Worm (Caenorhabditis elegans): ENCODE results near the gene fbxa-167.
"Not testable (repeated sequence)": the region's sequence is repeated elsewhere in the genome, so short reads cannot be mapped to it uniquely, and the experiment has no call there.

Gene fbxa-167

ce11 chrII:13636596-13636995, 4.7 kb upstream of the fbxa-167 start:
- TF ChIP-seq B0310.2 (tag; optimal IDR thresholded peaks at IDR 0.05) (peak; percentile 10), ama-1 (optimal IDR thresholded peaks at IDR 0.05) (no peak)

- TF ChIP-seq aly-1 (tag; optimal IDR thresholded peaks at IDR 0.05) (peak; percentile 23), hnd-1 (tag; optimal IDR thresholded peaks at IDR 0.05) (no peak), B0310.2 (tag; optimal IDR thresholded peaks at IDR 0.05) (no peak), tbx-11 (GFP tag; IDR thresholded peaks at IDR 0.05) (no peak), ceh-36 (tag; optimal IDR thresholded peaks at IDR 0.05) (no peak)
Measured at ce11 chrII:13637464-13637863, 3.8 kb upstream of the fbxa-167 start.

ce11 chrII:13637941-13638489, 3.3 kb upstream of the fbxa-167 start, which contains the start of gene phdh-1:
Gene phdh-1, minus strand, starts transcription at chrII:13638480.
- no peak for TF ChIP-seq ceh-13 (GFP tag; optimal IDR thresholded peaks at IDR 0.05)
- TF ChIP-seq ama-1 (optimal IDR thresholded peaks at IDR 0.05) = no peak
- no peak for TF ChIP-seq sea-1 (GFP tag; conservative IDR thresholded peaks at IDR 0.05)

- TF ChIP-seq ets-7 (tag; optimal IDR thresholded peaks at IDR 0.05) = no peak
- TF ChIP-seq hmg-4 (GFP tag; optimal IDR thresholded peaks at IDR 0.05) = no peak
- TF ChIP-seq tbx-37 (GFP tag; conservative IDR thresholded peaks at IDR 0.05) = no peak
- no peak for TF ChIP-seq F13C5.2 (tag; optimal IDR thresholded peaks at IDR 0.05)
- no peak for TF ChIP-seq hmbx-1 (tag; optimal IDR thresholded peaks at IDR 0.05)
- no peak for TF ChIP-seq B0310.2 (tag; optimal IDR thresholded peaks at IDR 0.05)
- TF ChIP-seq tbx-11 (GFP tag; IDR thresholded peaks at IDR 0.05) = no peak
- TF ChIP-seq flt-1 (GFP tag; IDR thresholded peaks at IDR 0.05) = no peak
- no peak for TF ChIP-seq tra-4 (tag; optimal IDR thresholded peaks at IDR 0.05)
- TF ChIP-seq ceh-36 (tag; optimal IDR thresholded peaks at IDR 0.05) = no peak
- no peak for TF ChIP-seq scrt-1 (GFP tag; IDR thresholded peaks at IDR 0.05)
- no peak for TF ChIP-seq pes-1 (GFP tag; IDR thresholded peaks at IDR 0.05)
- no peak for TF ChIP-seq hnd-1 (tag; optimal IDR thresholded peaks at IDR 0.05)
- TF ChIP-seq ceh-13 (GFP tag; optimal IDR thresholded peaks at IDR 0.05) = no peak
- no peak for TF ChIP-seq aly-1 (tag; optimal IDR thresholded peaks at IDR 0.05)
- TF ChIP-seq sea-1 (GFP tag; conservative IDR thresholded peaks at IDR 0.05) = no peak
- no peak for TF ChIP-seq ama-1 (optimal IDR thresholded peaks at IDR 0.05)
Measured at ce11 chrII:13638576-13638975, 2.7 kb upstream of the fbxa-167 start.

- no peak for TF ChIP-seq aly-1 (tag; optimal IDR thresholded peaks at IDR 0.05)
- TF ChIP-seq ceh-13 (GFP tag; optimal IDR thresholded peaks at IDR 0.05) = no peak
- no peak for TF ChIP-seq tra-4 (tag; optimal IDR thresholded peaks at IDR 0.05)
- TF ChIP-seq ceh-36 (tag; optimal IDR thresholded peaks at IDR 0.05) = no peak
- TF ChIP-seq tbx-37 (GFP tag; conservative IDR thresholded peaks at IDR 0.05) = no peak
- TF ChIP-seq B0310.2 (tag; optimal IDR thresholded peaks at IDR 0.05) = no peak
- TF ChIP-seq hnd-1 (tag; optimal IDR thresholded peaks at IDR 0.05) = no peak
Measured at ce11 chrII:13640210-13640609, 1.1 kb upstream of the fbxa-167 start.

ce11 chrII:13648230-13648629, 6.9 kb downstream of the fbxa-167 start, which contains the start of gene fbxa-169:
Gene fbxa-169, plus strand, starts transcription at chrII:13648530.
- no peak for TF ChIP-seq hnd-1 (tag; optimal IDR thresholded peaks at IDR 0.05)
- no peak for TF ChIP-seq tra-4 (tag; optimal IDR thresholded peaks at IDR 0.05)

- TF ChIP-seq hnd-1 (tag; optimal IDR thresholded peaks at IDR 0.05); hmg-4 (GFP tag; optimal IDR thresholded peaks at IDR 0.05); scrt-1 (GFP tag; IDR thresholded peaks at IDR 0.05): not testable (repeated sequence)
Measured at ce11 chrII:13654723-13655122, 13.4 kb downstream of the fbxa-167 start, which contains the start of gene C31C9.9. Gene C31C9.9, plus strand, starts transcription at chrII:13655023.

ce11 chrII:13658424-13658823, 17.1 kb downstream of the fbxa-167 start:
- TF ChIP-seq pes-1 (GFP tag; IDR thresholded peaks at IDR 0.05) = 0 out of 2 replicates have a peak, but pooled peaks have one; percentile 35

- not testable (repeated sequence) for TF ChIP-seq ceh-36 (tag; optimal IDR thresholded peaks at IDR 0.05); hmg-4 (GFP tag; optimal IDR thresholded peaks at IDR 0.05); tra-4 (tag; optimal IDR thresholded peaks at IDR 0.05)
Measured at ce11 chrII:13661990-13662389, 20.7 kb downstream of the fbxa-167 start, which contains the start of gene C31C9.6. Gene C31C9.6, minus strand, starts transcription at chrII:13662090.

ce11 chrII:13664416-13664815, 23.1 kb downstream of the fbxa-167 start:
- TF ChIP-seq aly-1 (tag; optimal IDR thresholded peaks at IDR 0.05) (no peak), ets-7 (tag; optimal IDR thresholded peaks at IDR 0.05) (no peak)
